Worm (Caenorhabditis elegans) whole organism, mixed stage, embryonic: Measurements from ENCODE around the gene H12I13.1.
"Not testable (repeated sequence)": the region's sequence is repeated elsewhere in the genome, so short reads cannot be mapped to it uniquely, and the experiment has no call there.

ENCODE experiments used
- ces-1 ChIP-seq: fragments of 150-350 bp; optimal IDR thresholded peaks from 2 replicates; lab custom pipeline; 2014; ENCODE audit warnings: missing biosample characterization, missing genetic modification reagents, missing genetic modification characterization
- lin-32 ChIP-seq: fragments of 200-800 bp; sonication (Bioruptor generic); optimal IDR thresholded peaks from 2 replicates; lab custom pipeline; 2018; ENCODE audit warnings: mild to moderate bottlenecking, missing genetic modification characterization, missing compliant biosample characterization
- mab-5 ChIP-seq: fragments of 150-350 bp; optimal IDR thresholded peaks from 2 replicates; lab custom pipeline; 2014; ENCODE audit warnings: missing biosample characterization, missing genetic modification characterization
- sem-2 ChIP-seq: fragments of 200-800 bp; sonication (Bioruptor generic); optimal IDR thresholded peaks from 2 replicates; lab custom pipeline; 2018; ENCODE audit warnings: mild to moderate bottlenecking, missing genetic modification characterization, missing compliant biosample characterization
- snpc-4 ChIP-seq: fragments of 150-350 bp; optimal IDR thresholded peaks from 2 replicates; lab custom pipeline; 2014; ENCODE audit warnings: missing biosample characterization, missing genetic modification characterization
- tbx-8 ChIP-seq: fragments of 200-800 bp; sonication (Bioruptor generic); optimal IDR thresholded peaks from 2 replicates; lab custom pipeline; 2018; ENCODE audit warnings: mild to moderate bottlenecking, missing genetic modification characterization, moderate library complexity, missing compliant biosample characterization
- unc-62 ChIP-seq: fragments of 150-350 bp; optimal IDR thresholded peaks from 2 replicates; lab custom pipeline; 2014; ENCODE audit warnings: missing biosample characterization, missing genetic modification reagents, missing genetic modification characterization
- ztf-11 ChIP-seq: fragments of 150-350 bp; optimal IDR thresholded peaks from 2 replicates; lab custom pipeline; 2014; ENCODE audit warnings: missing biosample characterization, missing genetic modification characterization

Gene H12I13.1

ce11 chrII:6016410-6016809, 50.6 kb downstream of the H12I13.1 start, which contains the start of gene ZK84.5:
Gene ZK84.5, minus strand, starts transcription at chrII:6016510.
- TF ChIP-seq sem-2 (GFP tag; lab: Kevin White, UChicago) (no peak), snpc-4 (tag; lab: Kevin White, UChicago) (no peak), mab-5 (no peak), lin-32 (no peak), ces-1 (GFP tag; lab: Kevin White, UChicago) (no peak)

- not testable (repeated sequence) for TF ChIP-seq tbx-8 (GFP tag; lab: Kevin White, UChicago); ztf-11 (tag; lab: Kevin White, UChicago); unc-62 (GFP tag; lab: Kevin White, UChicago)
- TF ChIP-seq, all 35 proteins: peak for 0; not testable (repeated sequence) for 35
These were observed 52.9 kb downstream of the H12I13.1 start, which contains the start of gene ZK84.2 for ce11 chrII:6014057-6014456. Gene ZK84.2, plus strand, starts transcription at chrII:6014357.
